Worm (Caenorhabditis elegans) whole organism, late embryonic: ENCODE results near the gene sto-4.
A peak's percentile ranks its signal among the peaks of the same experiment; 100 is the strongest.

ENCODE experiments used
- C38D4.7 ChIP-seq: fragments of 200-800 bp; sonication (Bioruptor generic); optimal IDR thresholded peaks from 2 replicates; lab custom pipeline; 2018; ENCODE audit warnings: mild to moderate bottlenecking, missing genetic modification characterization, moderate library complexity, missing compliant biosample characterization
- F13H6.1 ChIP-seq: sonication (generic microtip); optimal IDR thresholded peaks from 2 replicates; lab custom pipeline; 2016; ENCODE audit warnings: missing genetic modification characterization, missing compliant biosample characterization
- K02D7.2 ChIP-seq: sonication (generic microtip); optimal IDR thresholded peaks from 2 replicates; lab custom pipeline; 2017; ENCODE audit warnings: mild to moderate bottlenecking, missing genetic modification characterization, missing compliant biosample characterization
- K09A11.1 ChIP-seq: sonication (generic microtip); optimal IDR thresholded peaks from 2 replicates; lab custom pipeline; 2017; ENCODE audit warnings: antibody characterized with exemption, mild to moderate bottlenecking, missing genetic modification characterization, missing compliant biosample characterization; ENCODE audit not compliant: insufficient read depth
- T23F11.4 ChIP-seq: fragments of 200-800 bp; sonication (Bioruptor generic); optimal IDR thresholded peaks from 2 replicates; lab custom pipeline; 2018; ENCODE audit warnings: mild to moderate bottlenecking, missing genetic modification characterization, missing compliant biosample characterization
- Y22D7AL.16 ChIP-seq: sonication (generic microtip); optimal IDR thresholded peaks from 2 replicates; lab custom pipeline; 2016; ENCODE audit warnings: missing genetic modification characterization, missing compliant biosample characterization
- ahr-1 ChIP-seq: sonication (generic microtip); optimal IDR thresholded peaks from 2 replicates; lab custom pipeline; 2016; ENCODE audit warnings: missing genetic modification characterization, missing compliant biosample characterization
- ama-1 ChIP-seq: fragments of 150-350 bp; optimal IDR thresholded peaks from 2 replicates; lab custom pipeline; 2014
- ceh-14 ChIP-seq: sonication (generic microtip); optimal IDR thresholded peaks from 2 replicates; lab custom pipeline; 2016; ENCODE audit warnings: missing genotype, missing genetic modification characterization, missing compliant biosample characterization
- ceh-19 ChIP-seq: fragments of 200-800 bp; sonication (Bioruptor generic); optimal IDR thresholded peaks from 2 replicates; lab custom pipeline; 2018; ENCODE audit warnings: mild to moderate bottlenecking, missing genetic modification characterization, missing compliant biosample characterization
- ceh-2 ChIP-seq: sonication (generic microtip); optimal IDR thresholded peaks from 2 replicates; lab custom pipeline; 2016; ENCODE audit warnings: missing genotype, missing genetic modification characterization, missing compliant biosample characterization
- ceh-30 ChIP-seq: fragments of 150-350 bp; optimal IDR thresholded peaks from 2 replicates; lab custom pipeline; 2014; ENCODE audit warnings: missing biosample characterization, missing genetic modification characterization
- ceh-45 ChIP-seq: fragments of 200-800 bp; sonication (Bioruptor generic); IDR thresholded peaks from 2 replicates; pipeline ENCODE4 v1.3.6; 2022; ENCODE audit warnings: missing genetic modification reagents, missing genetic modification characterization, missing compliant biosample characterization
- ceh-48 ChIP-seq: sonication (generic microtip); optimal IDR thresholded peaks from 2 replicates; lab custom pipeline; 2016; ENCODE audit warnings: missing genetic modification characterization, inconsistent platforms, missing compliant biosample characterization
- ceh-6 ChIP-seq: fragments of 200-800 bp; sonication (Bioruptor generic); optimal IDR thresholded peaks from 2 replicates; lab custom pipeline; 2018; ENCODE audit warnings: mild to moderate bottlenecking, missing genetic modification characterization, missing compliant biosample characterization
- ceh-9 ChIP-seq: sonication (generic microtip); optimal IDR thresholded peaks from 2 replicates; lab custom pipeline; 2016; ENCODE audit warnings: mild to moderate bottlenecking, missing genetic modification characterization, inconsistent platforms, missing compliant biosample characterization
- elt-2 ChIP-seq: sonication (generic microtip); optimal IDR thresholded peaks from 2 replicates; lab custom pipeline; 2016; ENCODE audit warnings: missing genetic modification reagents, missing genetic modification characterization, missing compliant biosample characterization
- ets-4 ChIP-seq: sonication (generic microtip); optimal IDR thresholded peaks from 2 replicates; lab custom pipeline; 2016; ENCODE audit warnings: missing genetic modification characterization, missing compliant biosample characterization
- eyg-1 ChIP-seq: sonication (generic microtip); optimal IDR thresholded peaks from 2 replicates; lab custom pipeline; 2016; ENCODE audit warnings: missing genotype, missing genetic modification characterization, missing compliant biosample characterization
- fkh-10 ChIP-seq: fragments of 150-350 bp; optimal IDR thresholded peaks from 2 replicates; lab custom pipeline; 2014; ENCODE audit warnings: missing biosample characterization, missing genetic modification reagents, missing genetic modification characterization
- gmeb-2 ChIP-seq: sonication (generic microtip); optimal IDR thresholded peaks from 2 replicates; lab custom pipeline; 2016; ENCODE audit warnings: missing genetic modification characterization, inconsistent platforms, missing compliant biosample characterization
- hlh-13 ChIP-seq: fragments of 200-800 bp; sonication (Bioruptor generic); optimal IDR thresholded peaks from 2 replicates; lab custom pipeline; 2018; ENCODE audit warnings: mild to moderate bottlenecking, missing genetic modification characterization, missing compliant biosample characterization
- hlh-15 ChIP-seq: sonication (generic microtip); optimal IDR thresholded peaks from 2 replicates; lab custom pipeline; 2016; ENCODE audit warnings: missing genetic modification characterization, missing compliant biosample characterization
- hlh-30 ChIP-seq: sonication (generic microtip); optimal IDR thresholded peaks from 2 replicates; lab custom pipeline; 2017; ENCODE audit warnings: antibody characterized with exemption, missing genetic modification characterization, missing compliant biosample characterization; ENCODE audit not compliant: insufficient read depth
- hlh-6 ChIP-seq: sonication (generic microtip); optimal IDR thresholded peaks from 2 replicates; lab custom pipeline; 2016; ENCODE audit warnings: missing genotype, missing genetic modification characterization, missing compliant biosample characterization
- lim-6 ChIP-seq: sonication (generic microtip); optimal IDR thresholded peaks from 2 replicates; lab custom pipeline; 2016; ENCODE audit warnings: missing genetic modification characterization, missing compliant biosample characterization
- nfya-1 ChIP-seq: sonication (generic microtip); optimal IDR thresholded peaks from 2 replicates; lab custom pipeline; 2017; ENCODE audit warnings: missing genetic modification characterization, mild to moderate bottlenecking, missing compliant biosample characterization, antibody characterized with exemption, moderate library complexity
- nhr-11 ChIP-seq: fragments of 150-350 bp; optimal IDR thresholded peaks from 2 replicates; lab custom pipeline; 2014; ENCODE audit warnings: missing biosample characterization, missing genetic modification characterization
- nhr-232 ChIP-seq: sonication (generic microtip); optimal IDR thresholded peaks from 2 replicates; lab custom pipeline; 2016; ENCODE audit warnings: missing genetic modification characterization, missing compliant biosample characterization
- npax-4 ChIP-seq: sonication (generic microtip); optimal IDR thresholded peaks from 2 replicates; lab custom pipeline; 2016; ENCODE audit warnings: missing genetic modification characterization, missing compliant biosample characterization
- pag-3 ChIP-seq: sonication (generic microtip); optimal IDR thresholded peaks from 2 replicates; lab custom pipeline; 2016; ENCODE audit warnings: missing compliant biosample characterization, missing genetic modification characterization, borderline replicate concordance
- pat-9 ChIP-seq: fragments of 200-800 bp; sonication (Bioruptor generic); optimal IDR thresholded peaks from 2 replicates; lab custom pipeline; 2018; ENCODE audit warnings: mild to moderate bottlenecking, missing genetic modification characterization, moderate library complexity, missing compliant biosample characterization
- pax-1 ChIP-seq: fragments of 150-350 bp; optimal IDR thresholded peaks from 2 replicates; lab custom pipeline; 2014; ENCODE audit warnings: missing biosample characterization, missing genetic modification characterization
- pros-1 ChIP-seq: fragments of 150-350 bp; optimal IDR thresholded peaks from 2 replicates; lab custom pipeline; 2014; ENCODE audit warnings: missing biosample characterization, missing genetic modification reagents, missing genetic modification characterization
- ref-2 ChIP-seq: sonication (generic microtip); optimal IDR thresholded peaks from 2 replicates; lab custom pipeline; 2016; ENCODE audit warnings: missing genetic modification characterization, missing compliant biosample characterization
- rnt-1 ChIP-seq: sonication (generic microtip); optimal IDR thresholded peaks from 2 replicates; lab custom pipeline; 2016; ENCODE audit warnings: missing genetic modification characterization, missing compliant biosample characterization
- sox-4 ChIP-seq: sonication (generic microtip); optimal IDR thresholded peaks from 2 replicates; lab custom pipeline; 2017; ENCODE audit warnings: mild to moderate bottlenecking, missing genetic modification characterization, inconsistent platforms, missing compliant biosample characterization
- syd-9 ChIP-seq: sonication (generic microtip); optimal IDR thresholded peaks from 2 replicates; lab custom pipeline; 2016; ENCODE audit warnings: mild to moderate bottlenecking, missing genetic modification characterization, moderate library complexity, missing compliant biosample characterization
- tbx-2 ChIP-seq: sonication (generic microtip); optimal IDR thresholded peaks from 2 replicates; lab custom pipeline; 2016; ENCODE audit warnings: missing genetic modification characterization, missing compliant biosample characterization
- tbx-7 ChIP-seq: sonication (generic microtip); optimal IDR thresholded peaks from 2 replicates; lab custom pipeline; 2016; ENCODE audit warnings: missing genotype, missing genetic modification characterization, missing compliant biosample characterization
- ttx-3 ChIP-seq: sonication (generic microtip); optimal IDR thresholded peaks from 2 replicates; lab custom pipeline; 2016; ENCODE audit warnings: missing genetic modification reagents, missing genetic modification characterization, missing compliant biosample characterization
- unc-3 ChIP-seq, 2 experiments: fragments of 200-800 bp in 1 of 2; sonication (Bioruptor generic) in 1 of 2; sonication (generic microtip) in 1 of 2; conservative IDR thresholded peaks in 1 of 2; optimal IDR thresholded peaks in 1 of 2; 2 replicates each; pipeline versions ENCODE4 v1.3.6 to Lab custom; 2016 to 2022; ENCODE audit warnings: missing compliant biosample characterization in 2 of 2, missing genetic modification characterization in 2 of 2, missing genetic modification reagents in 1 of 2
- unc-42 ChIP-seq: sonication (generic microtip); optimal IDR thresholded peaks from 2 replicates; lab custom pipeline; 2016; ENCODE audit warnings: missing genotype, missing genetic modification characterization, missing compliant biosample characterization
- zip-5 ChIP-seq: sonication (generic microtip); optimal IDR thresholded peaks from 2 replicates; lab custom pipeline; 2016; ENCODE audit warnings: missing genetic modification characterization, missing compliant biosample characterization
- ztf-16 ChIP-seq: sonication (generic microtip); optimal IDR thresholded peaks from 2 replicates; lab custom pipeline; 2017; ENCODE audit warnings: missing genetic modification characterization, missing compliant biosample characterization

The sto-4 gene

ce11 chrX:11664184-11664583 is 20.3 kb downstream of the sto-4 start:
- TF ChIP-seq sox-4 (tag; lab: Kevin White, UChicago) (no peak), nhr-11 (tag; lab: Kevin White, UChicago) (no peak), ceh-19 (GFP tag; lab: Kevin White, UChicago) (no peak), ceh-14 (tag; lab: Kevin White, UChicago) (no peak), K09A11.1 (tag; lab: Kevin White, UChicago) (no peak), C38D4.7 (GFP tag; lab: Kevin White, UChicago) (no peak), lim-6 (tag; lab: Kevin White, UChicago) (no peak), ttx-3 (tag; lab: Kevin White, UChicago) (no peak), hlh-30 (tag; lab: Kevin White, UChicago) (no peak), ceh-48 (tag; lab: Kevin White, UChicago) (no peak), unc-42 (tag; lab: Kevin White, UChicago) (no peak), ref-2 (tag; lab: Kevin White, UChicago) (no peak), syd-9 (tag; lab: Kevin White, UChicago) (no peak), unc-3 (GFP tag; conservative IDR thresholded peaks at IDR 0.05; lab: Robert Waterston, UW) (no peak), unc-3 (tag; optimal IDR thresholded peaks at IDR 0.05; lab: Kevin White, UChicago) (no peak), ztf-16 (tag; lab: Kevin White, UChicago) (no peak), tbx-2 (tag; lab: Kevin White, UChicago) (no peak), hlh-15 (tag; lab: Kevin White, UChicago) (no peak), ama-1 (lab: Kevin White, UChicago) (no peak), nhr-232 (no peak)

ce11 chrX:11665522-11666017 is 21.6 kb downstream of the sto-4 start:
- TF ChIP-seq nhr-232 = no peak
- no peak for TF ChIP-seq K09A11.1 (tag; lab: Kevin White, UChicago)
- TF ChIP-seq unc-42 (tag; lab: Kevin White, UChicago) = no peak
- no peak for TF ChIP-seq lim-6 (tag; lab: Kevin White, UChicago)
- TF ChIP-seq gmeb-2 (tag; lab: Kevin White, UChicago) = no peak
- TF ChIP-seq hlh-30 (tag; lab: Kevin White, UChicago) = no peak
- no peak for TF ChIP-seq ceh-14 (tag; lab: Kevin White, UChicago)
- no peak for TF ChIP-seq ceh-45 (GFP tag; lab: Robert Waterston, UW)
- no peak for TF ChIP-seq elt-2 (tag; lab: Kevin White, UChicago)
- TF ChIP-seq ceh-6 (GFP tag; lab: Kevin White, UChicago) = no peak
- no peak for TF ChIP-seq pax-1 (tag; lab: Kevin White, UChicago)
- TF ChIP-seq hlh-13 (GFP tag; lab: Kevin White, UChicago) = no peak
- no peak for TF ChIP-seq sox-4 (tag; lab: Kevin White, UChicago)
- no peak for TF ChIP-seq T23F11.4
- no peak for TF ChIP-seq fkh-10 (GFP tag; lab: Kevin White, UChicago)
- no peak for TF ChIP-seq pros-1 (tag; lab: Kevin White, UChicago)
- TF ChIP-seq, all 69 proteins: peak for 0

- TF ChIP-seq tbx-7 (no peak), sox-4 (tag; lab: Kevin White, UChicago) (no peak), pros-1 (tag; lab: Kevin White, UChicago) (no peak), pag-3 (no peak), pat-9 (tag; lab: Kevin White, UChicago) (no peak), ref-2 (tag; lab: Kevin White, UChicago) (no peak), Y22D7AL.16 (tag; lab: Kevin White, UChicago) (no peak), eyg-1 (tag; lab: Kevin White, UChicago) (no peak), ceh-30 (tag; lab: Kevin White, UChicago) (no peak), rnt-1 (no peak), zip-5 (tag; lab: Kevin White, UChicago) (no peak), hlh-6 (no peak), ama-1 (lab: Kevin White, UChicago) (no peak), ztf-16 (tag; lab: Kevin White, UChicago) (no peak), syd-9 (tag; lab: Kevin White, UChicago) (no peak), unc-42 (tag; lab: Kevin White, UChicago) (peak; percentile 65), F13H6.1 (tag; lab: Kevin White, UChicago) (no peak), ets-4 (tag; lab: Kevin White, UChicago) (no peak), ceh-9 (no peak), C38D4.7 (GFP tag; lab: Kevin White, UChicago) (no peak), npax-4 (no peak), K02D7.2 (tag; lab: Kevin White, UChicago) (no peak), ceh-2 (tag; lab: Kevin White, UChicago) (no peak), unc-3 (GFP tag; conservative IDR thresholded peaks at IDR 0.05; lab: Robert Waterston, UW) (no peak), unc-3 (tag; optimal IDR thresholded peaks at IDR 0.05; lab: Kevin White, UChicago) (no peak), ahr-1 (tag; lab: Kevin White, UChicago) (no peak), nfya-1 (peak; percentile 61)
Measured at ce11 chrX:11666545-11667177, 22.7 kb downstream of the sto-4 start, which contains the start of gene noca-2. Gene noca-2 (plus strand): TSS chrX:11667127.
